Fruit fly (Drosophila melanogaster) Kc167 (cell line): ENCODE measurements around the gene CG13907.

Experiments
- h ChIP-seq: fragments of >200 bp; optimal IDR thresholded peaks from 3 replicates; lab custom pipeline; 2018; ENCODE audit warnings: missing external identifiers
- ttk ChIP-seq: sonication (Bioruptor generic); optimal IDR thresholded peaks from 2 replicates; lab custom pipeline; 2017; ENCODE audit warnings: missing external identifiers

dm6 chr3L:885006-885405 lies 3.2 kb upstream of the CG13907 start:
- TF ChIP-seq ttk, result no peak
- TF ChIP-seq h (lab: Kevin White, UChicago), result no peak
